Fruit fly (Drosophila melanogaster) whole organism, larva: ENCODE results near the gene CG34148.
A peak's percentile ranks its signal among the peaks of the same experiment; 100 is the strongest.

Experiments used
- noc ChIP-seq: fragments of 200-800 bp; sonication (Bioruptor generic); optimal IDR thresholded peaks from 3 replicates; lab custom pipeline; 2019; ENCODE audit warnings: missing biosample characterization, mild to moderate bottlenecking, missing genetic modification characterization, moderate library complexity

CG34148 gene

dm6 chr3R:21895961-21896875, 17.7 kb upstream of the CG34148 start:
- TF ChIP-seq noc (tag; lab: Kevin White, UChicago): peak; percentile 25

- no peak for TF ChIP-seq noc (tag; lab: Kevin White, UChicago)
These were observed 15.4 kb upstream of the CG34148 start for dm6 chr3R:21893929-21894328.

dm6 chr3R:21892450-21892849, 14.0 kb upstream of the CG34148 start:
- TF ChIP-seq noc (tag; lab: Kevin White, UChicago): no peak

- TF ChIP-seq noc (tag; lab: Kevin White, UChicago): no peak
These were observed 12.3 kb upstream of the CG34148 start for dm6 chr3R:21890739-21891138.

- TF ChIP-seq noc (tag; lab: Kevin White, UChicago): no peak
These were observed 11.5 kb upstream of the CG34148 start for dm6 chr3R:21889945-21890344.

dm6 chr3R:21888696-21889602, 10.5 kb upstream of the CG34148 start, which contains the start of gene CG43844:
CG43844 (plus strand) TSS chr3R:21889539.
- TF ChIP-seq noc (tag; lab: Kevin White, UChicago): peak; percentile 31

dm6 chr3R:21887588-21888007, 9.1 kb upstream of the CG34148 start:
- TF ChIP-seq noc (tag; lab: Kevin White, UChicago): no peak

- TF ChIP-seq noc (tag; lab: Kevin White, UChicago): no peak
These were observed 8.5 kb upstream of the CG34148 start, which contains the start of the genes CG6678 and dnd for dm6 chr3R:21886861-21887587. CG6678 (plus strand) TSS chr3R:21887029. dnd (minus strand) TSS chr3R:21887355.

dm6 chr3R:21885450-21885849, 7.0 kb upstream of the CG34148 start, which contains the start of gene CG17819:
CG17819 (minus strand) TSS chr3R:21885550.
- TF ChIP-seq noc (tag; lab: Kevin White, UChicago): no peak

- no peak for TF ChIP-seq noc (tag; lab: Kevin White, UChicago)
These were observed 5.9 kb upstream of the CG34148 start, which contains the start of gene fit for dm6 chr3R:21884354-21884753. fit (minus strand) TSS chr3R:21884454.

dm6 chr3R:21880510-21880909, 2.0 kb upstream of the CG34148 start, which contains the start of gene CG31465:
CG31465 (plus strand) TSS chr3R:21880810.
- TF ChIP-seq noc (tag; lab: Kevin White, UChicago): no peak

- TF ChIP-seq noc (tag; lab: Kevin White, UChicago): no peak
These were observed 850 bp downstream of the CG34148 start, which contains the start of gene P5CDh2 for dm6 chr3R:21877636-21878035. P5CDh2 (plus strand) TSS chr3R:21877936.

- peak; percentile 46 for TF ChIP-seq noc (tag; lab: Kevin White, UChicago)
These were observed 3.5 kb downstream of the CG34148 start, which contains the start of gene CG6656 for dm6 chr3R:21874982-21875466. CG6656 (plus strand) TSS chr3R:21875293.

- no peak for TF ChIP-seq noc (tag; lab: Kevin White, UChicago)
These were observed 5.0 kb downstream of the CG34148 start, which contains the start of gene CG31178 for dm6 chr3R:21873439-21873838. CG31178 (plus strand) TSS chr3R:21873739.
